Fruit fly (Drosophila melanogaster) S2 (cell line): Measurements from ENCODE around the gene CG31431.

Experiments
- CG8478 ChIP-seq: fragments of >200 bp; optimal IDR thresholded peaks from 2 replicates; lab custom pipeline; 2018
- CTCF ChIP-seq, 2 experiments: fragments of >200 bp; optimal IDR thresholded peaks; 2 replicates each; lab custom pipeline; 2018

CG31431 gene

DNA sequence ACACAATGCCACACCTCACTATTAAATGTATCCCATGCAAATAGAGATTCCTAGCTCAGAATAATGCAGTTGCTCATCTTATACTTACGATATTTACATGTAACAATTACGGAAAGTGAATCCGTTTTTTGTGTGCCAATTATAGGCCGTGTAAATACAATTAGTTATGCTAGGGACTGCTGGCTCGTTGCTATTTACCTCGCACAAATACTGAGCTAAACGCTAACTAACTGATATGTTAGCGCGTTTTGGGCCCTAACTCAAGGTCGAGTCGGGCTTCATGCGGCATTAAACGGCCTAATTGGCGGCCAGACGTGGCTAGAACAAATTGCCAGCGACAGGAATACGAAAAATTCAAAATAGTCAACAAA, 13.6 kb upstream of the CG31431 start:
- TF ChIP-seq CG8478 (lab: Kevin White, UChicago) (no peak), CTCF (optimal IDR thresholded peaks at IDR 0.05; lab: Kevin White, UChicago) (no peak)

- TF ChIP-seq CG8478 (lab: Kevin White, UChicago) (no peak), CTCF (optimal IDR thresholded peaks at IDR 0.05; lab: Kevin White, UChicago) (no peak)
Measured at dm6 chr3R:21857509-21857908, 13.0 kb upstream of the CG31431 start.

DNA sequence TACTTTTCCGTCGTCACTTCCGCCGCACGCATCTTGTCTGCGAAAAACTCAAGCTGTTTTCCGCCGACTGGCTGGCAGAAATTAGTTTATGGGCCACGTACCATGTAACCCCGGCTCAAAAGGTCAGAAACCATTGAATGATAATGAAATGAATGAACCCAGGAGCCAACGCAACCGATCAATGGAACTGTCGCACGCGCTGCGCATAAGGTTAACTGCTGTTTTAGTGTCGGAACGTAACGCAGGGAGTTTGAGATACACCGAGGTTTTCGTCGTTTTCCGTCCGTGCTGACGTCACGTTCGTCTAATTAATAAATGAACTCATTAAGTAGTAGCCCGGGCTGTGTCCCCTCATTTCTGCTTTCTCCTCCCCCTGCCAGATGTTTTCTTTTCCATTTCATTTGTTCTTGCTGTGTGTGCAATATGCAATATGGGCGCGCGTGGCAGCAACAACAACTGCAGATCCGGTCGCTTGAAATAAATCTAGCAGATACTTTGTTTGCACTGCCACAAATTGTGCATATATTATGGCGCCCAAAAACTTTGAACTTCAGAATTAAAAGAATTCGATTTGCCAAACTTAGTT, 12.1 kb upstream of the CG31431 start:
- no peak for TF ChIP-seq CTCF (optimal IDR thresholded peaks at IDR 0.05; lab: Kevin White, UChicago)
- TF ChIP-seq CG8478 (lab: Kevin White, UChicago), result no peak

DNA sequence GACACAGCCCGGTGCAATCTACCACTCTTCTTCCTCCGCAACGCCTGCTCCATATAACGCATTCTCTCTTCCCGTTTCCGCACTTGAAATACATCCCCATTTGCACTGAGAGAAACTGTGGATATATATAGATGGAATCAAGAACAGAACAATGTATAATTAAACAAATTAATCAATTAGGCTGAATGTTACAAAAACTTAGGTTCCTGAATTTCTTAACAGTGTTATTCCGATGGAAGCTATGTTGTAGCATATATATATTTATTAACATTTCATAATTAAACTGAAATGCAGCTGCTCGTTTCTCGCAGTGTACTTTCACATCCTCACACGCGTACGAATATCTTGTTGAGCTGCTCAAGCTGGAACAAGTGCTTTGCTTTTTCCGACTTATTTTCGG, 11.0 kb upstream of the CG31431 start:
- TF ChIP-seq CTCF (optimal IDR thresholded peaks at IDR 0.05; lab: Kevin White, UChicago) (no peak), CG8478 (lab: Kevin White, UChicago) (no peak)

DNA sequence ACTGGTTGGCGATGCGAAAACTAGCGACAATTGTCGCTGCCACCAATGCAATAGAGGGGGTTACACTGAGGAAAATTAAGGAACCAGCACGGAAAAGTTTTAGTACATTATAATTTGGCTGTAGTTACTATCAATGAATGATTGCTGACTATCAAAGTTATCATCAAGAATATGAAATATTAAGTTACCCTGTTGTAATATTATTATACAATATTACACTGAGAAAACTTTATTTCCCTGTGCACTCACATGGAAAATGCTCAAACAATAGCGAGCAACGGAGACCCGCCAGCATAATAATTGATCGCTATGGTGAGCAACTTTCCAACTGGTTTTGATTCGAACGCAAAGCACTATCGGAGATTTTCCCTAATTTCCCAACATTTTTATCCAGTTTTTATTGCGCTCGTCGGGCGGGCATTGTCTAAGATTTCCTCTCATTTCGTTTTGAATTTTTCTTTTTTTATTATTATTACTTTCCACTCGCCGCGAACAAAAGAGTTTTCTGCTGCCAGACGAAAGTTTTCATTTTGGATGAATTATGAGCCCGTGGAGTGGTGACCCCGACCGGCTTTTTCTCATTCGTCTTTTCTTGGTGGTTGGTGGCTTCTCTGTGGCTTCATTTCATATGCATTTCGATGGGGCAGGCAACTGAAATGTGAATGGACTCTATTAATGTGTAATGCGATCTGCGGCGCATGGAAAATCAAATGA, 8.2 kb upstream of the CG31431 start:
- TF ChIP-seq CTCF (optimal IDR thresholded peaks at IDR 0.05; lab: Kevin White, UChicago) (no peak), CG8478 (lab: Kevin White, UChicago) (no peak)

dm6 chr3R:21862868-21863267, 7.6 kb upstream of the CG31431 start:
- TF ChIP-seq CG8478 (lab: Kevin White, UChicago) (no peak), CTCF (optimal IDR thresholded peaks at IDR 0.05; lab: Kevin White, UChicago) (no peak)

DNA sequence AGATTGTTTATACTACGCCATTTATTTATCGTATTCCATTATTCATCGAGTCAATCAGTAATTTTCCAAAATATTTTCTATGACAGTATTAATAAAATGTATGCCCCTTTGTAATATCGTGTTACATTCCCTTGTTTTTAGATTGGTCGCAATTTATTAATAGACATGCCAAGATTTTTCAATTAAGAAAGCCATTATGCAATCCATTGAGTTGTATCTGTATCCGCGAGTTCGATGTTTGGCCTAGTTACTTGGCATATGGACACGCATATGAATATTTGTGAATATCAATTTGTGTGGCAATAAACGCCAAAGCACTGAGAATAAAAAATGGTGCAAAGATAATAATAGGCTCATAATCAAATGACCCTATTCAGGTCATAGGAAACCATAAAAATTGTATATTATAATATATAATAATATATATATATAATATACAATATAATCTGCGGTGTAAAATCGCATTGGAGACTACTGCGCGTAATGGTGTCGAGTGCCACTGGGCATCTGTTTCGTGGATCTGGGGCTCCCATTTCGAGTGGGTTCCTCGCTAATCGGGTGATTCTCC, 6.6 kb upstream of the CG31431 start:
- no peak for TF ChIP-seq CTCF (optimal IDR thresholded peaks at IDR 0.05; lab: Kevin White, UChicago)
- no peak for TF ChIP-seq CG8478 (lab: Kevin White, UChicago)

dm6 chr3R:21864484-21864883, 6.0 kb upstream of the CG31431 start:
- no peak for TF ChIP-seq CTCF (optimal IDR thresholded peaks at IDR 0.05; lab: Kevin White, UChicago)
- TF ChIP-seq CG8478 (lab: Kevin White, UChicago), result no peak

DNA sequence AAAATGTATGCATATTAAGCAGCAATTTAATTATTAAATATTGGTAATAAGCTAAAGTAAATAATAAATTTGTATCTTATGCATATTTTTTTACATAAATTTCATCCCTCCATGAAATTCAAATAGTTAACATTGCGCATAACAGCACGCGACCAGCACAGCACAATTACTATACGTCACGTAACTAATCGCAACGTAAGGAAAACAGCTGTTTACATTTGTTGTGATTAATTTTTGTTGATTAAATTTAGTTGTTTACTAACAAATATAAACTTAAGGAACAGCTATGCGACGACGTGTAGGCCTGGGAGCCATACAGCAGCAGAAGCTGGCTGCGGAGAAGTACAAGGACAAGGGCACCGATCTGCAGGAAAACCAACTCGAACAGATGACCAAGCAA, 5.5 kb upstream of the CG31431 start, which contains the start of gene lsn:
lsn (plus strand) TSS at position 177 of the 400 bp plus-strand sequence.
- no peak for TF ChIP-seq CTCF (optimal IDR thresholded peaks at IDR 0.05; lab: Kevin White, UChicago)
- no peak for TF ChIP-seq CG8478 (lab: Kevin White, UChicago)

DNA sequence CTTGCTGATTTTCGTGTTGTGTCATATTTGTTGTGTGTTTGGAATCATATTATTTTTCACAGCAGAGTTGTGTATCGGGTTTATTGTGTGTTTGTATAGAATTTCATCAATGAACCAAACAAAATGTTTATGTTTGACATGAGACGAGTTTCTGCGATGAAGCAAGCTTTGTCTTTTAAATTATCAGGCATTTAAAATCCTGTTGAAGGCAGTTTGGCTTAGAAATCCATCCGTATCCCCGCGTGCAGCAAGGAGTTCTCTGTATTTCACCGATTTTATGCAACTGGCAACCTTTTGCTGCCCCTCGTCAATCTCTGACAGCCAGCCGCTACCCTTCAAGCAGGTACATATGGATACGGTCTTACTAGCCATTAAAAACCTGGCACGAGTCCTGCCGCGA, 2.7 kb upstream of the CG31431 start, which contains the start of the genes CG6569 and Cby:
CG6569 (minus strand) TSS at position 101 of the 400 bp plus-strand sequence.
Cby (plus strand) TSS at position 185 of the 400 bp plus-strand sequence.
- no peak for TF ChIP-seq CG8478 (lab: Kevin White, UChicago)
- TF ChIP-seq CTCF (optimal IDR thresholded peaks at IDR 0.05; lab: Kevin White, UChicago), result no peak

DNA sequence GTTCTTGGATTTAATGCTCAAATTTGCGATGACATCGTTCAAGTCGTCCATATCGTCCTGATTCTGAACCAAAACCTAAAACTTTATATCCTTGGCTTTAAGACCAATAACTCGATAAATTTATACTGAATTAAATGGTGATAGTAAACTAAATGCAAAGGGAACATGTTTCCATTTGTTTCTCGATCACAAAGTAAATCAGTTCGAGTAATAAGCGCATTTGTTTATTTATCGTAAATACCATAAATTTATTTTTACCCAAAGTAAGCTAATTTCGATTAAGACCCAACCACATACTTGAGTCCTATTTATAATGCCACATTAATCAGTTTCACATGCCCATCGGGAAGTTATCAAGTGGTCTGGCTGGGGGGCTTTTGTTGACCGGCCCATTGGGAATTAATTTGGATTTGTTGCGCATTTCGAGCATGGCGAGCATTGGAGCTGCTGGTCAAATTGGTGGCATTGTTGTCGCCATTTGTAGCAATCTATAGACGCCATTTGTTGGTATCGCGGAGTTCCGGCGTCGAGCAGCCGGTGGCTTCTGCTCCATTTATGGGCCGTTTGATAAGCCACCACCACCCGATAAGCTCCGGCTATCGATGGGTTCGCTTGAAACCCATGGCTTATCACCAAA, 899 bp upstream of the CG31431 start, which contains the start of gene CG31174:
CG31174 (minus strand) TSS at position 51 of the 637 bp plus-strand sequence.
- no peak for TF ChIP-seq CG8478 (lab: Kevin White, UChicago)
- no peak for TF ChIP-seq CTCF (optimal IDR thresholded peaks at IDR 0.05; lab: Kevin White, UChicago)

- TF ChIP-seq CG8478 (lab: Kevin White, UChicago) (no peak), CTCF (optimal IDR thresholded peaks at IDR 0.05; lab: Kevin White, UChicago) (no peak)
Measured at dm6 chr3R:21871348-21871940, 963 bp downstream of the CG31431 start.

dm6 chr3R:21873439-21873838, 3.0 kb downstream of the CG31431 start, which contains the start of gene CG31178:
TSS of gene CG31178 (plus strand) at chr3R:21873739.
- TF ChIP-seq CG8478 (lab: Kevin White, UChicago), result no peak
- TF ChIP-seq CTCF (optimal IDR thresholded peaks at IDR 0.05; lab: Kevin White, UChicago), result no peak

dm6 chr3R:21874982-21875466, 4.5 kb downstream of the CG31431 start, which contains the start of gene CG6656:
TSS of gene CG6656 (plus strand) at chr3R:21875293.
- no peak for TF ChIP-seq CG8478 (lab: Kevin White, UChicago)
- no peak for TF ChIP-seq CTCF (optimal IDR thresholded peaks at IDR 0.05; lab: Kevin White, UChicago)
